Worm (Caenorhabditis elegans) whole organism, L4 larva: ENCODE data around the gene F59B10.4.
A peak's percentile ranks its signal among the peaks of the same experiment; 100 is the strongest.

Experiments used
- D1046.2 ChIP-seq: fragments of 200-800 bp; sonication (Bioruptor generic); IDR thresholded peaks from 2 replicates; pipeline ENCODE4 v1.3.6; 2022; ENCODE audit warnings: missing genetic modification characterization, missing compliant biosample characterization
- F10B5.3 ChIP-seq: sonication (generic microtip); optimal IDR thresholded peaks from 2 replicates; lab custom pipeline; 2016; ENCODE audit warnings: mild to moderate bottlenecking, missing genetic modification characterization, missing compliant biosample characterization
- F37D6.2 ChIP-seq: sonication (generic microtip); optimal IDR thresholded peaks from 2 replicates; lab custom pipeline; 2016; ENCODE audit warnings: mild to moderate bottlenecking, missing genetic modification characterization, missing compliant biosample characterization
- F44E2.7 ChIP-seq: fragments of 200-800 bp; sonication (Bioruptor generic); IDR thresholded peaks from 2 replicates; pipeline ENCODE4 v2.1.2; 2022; ENCODE audit warnings: missing genetic modification characterization, missing compliant biosample characterization
- R02D3.7 ChIP-seq: fragments of 150-350 bp; sonication (generic microtip); optimal IDR thresholded peaks from 3 replicates; lab custom pipeline; 2014; ENCODE audit warnings: missing biosample characterization, missing genetic modification characterization
- T26A8.4 ChIP-seq: fragments of 200-800 bp; sonication (Bioruptor generic); IDR thresholded peaks from 2 replicates; pipeline ENCODE4 v1.3.6; 2022; ENCODE audit warnings: missing genetic modification characterization, missing compliant biosample characterization
- Y105C5A.15 ChIP-seq: fragments of 200-800 bp; sonication (Bioruptor generic); IDR thresholded peaks from 2 replicates; pipeline ENCODE4 v1.3.6; 2022; ENCODE audit warnings: missing genetic modification characterization, missing compliant biosample characterization
- Y48G9A.11 ChIP-seq: fragments of 200-800 bp; sonication (Bioruptor generic); IDR thresholded peaks from 2 replicates; pipeline ENCODE4 v1.3.6; 2022; ENCODE audit warnings: missing genetic modification reagents, missing genetic modification characterization, missing compliant biosample characterization
- Y5F2A.4 ChIP-seq: fragments of 200-800 bp; sonication (Bioruptor generic); optimal IDR thresholded peaks from 2 replicates; lab custom pipeline; 2018; ENCODE audit warnings: mild to moderate bottlenecking, missing genetic modification characterization, missing compliant biosample characterization
- ZK546.5 ChIP-seq, 2 experiments: sonication (generic microtip); optimal IDR thresholded peaks; 2 replicates each; lab custom pipeline; 2017; ENCODE audit warnings: missing biosample characterization in 2 of 2, missing genetic modification characterization in 2 of 2
- aha-1 ChIP-seq: fragments of 150-350 bp; peaks from one replicate; lab custom pipeline; 2014; ENCODE audit warnings: missing biosample characterization, missing genetic modification characterization
- aly-2 ChIP-seq: sonication (generic microtip); optimal IDR thresholded peaks from 2 replicates; lab custom pipeline; 2018; ENCODE audit warnings: missing biosample characterization, missing genetic modification characterization
- ama-1 ChIP-seq: fragments of 150-350 bp; optimal IDR thresholded peaks from 2 replicates; lab custom pipeline; 2014; ENCODE audit warnings: inconsistent platforms, mixed read lengths
- arid-1 ChIP-seq: fragments of 200-800 bp; sonication (Bioruptor generic); conservative IDR thresholded peaks from 2 replicates; pipeline ENCODE4 v1.3.6; 2022; ENCODE audit warnings: missing genetic modification reagents, missing genetic modification characterization, missing compliant biosample characterization
- attf-4 ChIP-seq: sonication (generic microtip); optimal IDR thresholded peaks from 3 replicates; lab custom pipeline; 2017; ENCODE audit warnings: missing biosample characterization, missing genetic modification characterization
- ceh-20 ChIP-seq: fragments of 200-800 bp; sonication (Bioruptor generic); IDR thresholded peaks from 2 replicates; pipeline ENCODE4 v1.3.6; 2022; ENCODE audit warnings: missing genetic modification reagents, missing genetic modification characterization, missing compliant biosample characterization
- ceh-28 ChIP-seq: fragments of 150-350 bp; optimal IDR thresholded peaks from 2 replicates; lab custom pipeline; 2014; ENCODE audit warnings: missing biosample characterization, missing genetic modification reagents, missing genetic modification characterization
- ces-1 ChIP-seq: fragments of 150-350 bp; sonication (generic microtip); optimal IDR thresholded peaks from 4 replicates; lab custom pipeline; 2014; ENCODE audit warnings: missing biosample characterization, missing genetic modification reagents, missing genetic modification characterization
- ctbp-1 ChIP-seq: fragments of 200-800 bp; sonication (Bioruptor generic); IDR thresholded peaks from 2 replicates; pipeline ENCODE4 v1.3.6; 2022; ENCODE audit warnings: missing genetic modification reagents, missing genetic modification characterization, missing compliant biosample characterization
- daf-12 ChIP-seq: fragments of 150-350 bp; optimal IDR thresholded peaks from 2 replicates; lab custom pipeline; 2014; ENCODE audit warnings: missing biosample characterization, missing genetic modification reagents, missing genetic modification characterization
- daf-16 ChIP-seq, 3 experiments: sonication (generic microtip); optimal IDR thresholded peaks; 2 replicates each; lab custom pipeline; 2016 to 2017; ENCODE audit warnings: missing genetic modification characterization in 3 of 3, missing genetic modification reagents in 3 of 3, mild to moderate bottlenecking in 2 of 3, missing compliant biosample characterization in 2 of 3, missing biosample characterization in 1 of 3, moderate library complexity in 1 of 3
- daf-8 ChIP-seq: fragments of 200-800 bp; sonication (Bioruptor generic); IDR thresholded peaks from 2 replicates; pipeline ENCODE4 v1.3.6; 2022; ENCODE audit warnings: missing genetic modification characterization, missing compliant biosample characterization
- dmd-8 ChIP-seq: fragments of 200-800 bp; sonication (Bioruptor generic); IDR thresholded peaks from 2 replicates; pipeline ENCODE4 v1.3.6; 2022; ENCODE audit warnings: missing genetic modification characterization, missing compliant biosample characterization
- dpl-1 ChIP-seq: fragments of 150-350 bp; optimal IDR thresholded peaks from 2 replicates; lab custom pipeline; 2014; ENCODE audit warnings: missing biosample characterization, missing genetic modification reagents, missing genetic modification characterization
- fkh-10 ChIP-seq: fragments of 150-350 bp; optimal IDR thresholded peaks from 2 replicates; lab custom pipeline; 2014; ENCODE audit warnings: missing biosample characterization, missing genetic modification reagents, missing genetic modification characterization
- hif-1 ChIP-seq, 2 experiments: sonication (generic microtip); optimal IDR thresholded peaks; 2 replicates each; lab custom pipeline; 2016 to 2017; ENCODE audit warnings: missing compliant biosample characterization in 2 of 2, missing genetic modification characterization in 2 of 2, missing genetic modification reagents in 2 of 2, missing genotype in 2 of 2, mild to moderate bottlenecking in 1 of 2
- hlh-11 ChIP-seq: fragments of 200-800 bp; sonication (Bioruptor generic); optimal IDR thresholded peaks from 2 replicates; lab custom pipeline; 2018; ENCODE audit warnings: mild to moderate bottlenecking, missing genetic modification characterization, missing compliant biosample characterization
- hmg-1.1 ChIP-seq: fragments of 200-800 bp; sonication (Bioruptor generic); IDR thresholded peaks from 2 replicates; pipeline ENCODE4 v1.3.6; 2022; ENCODE audit warnings: missing genetic modification reagents, missing genetic modification characterization, missing compliant biosample characterization
- lim-7 ChIP-seq: fragments of 200-800 bp; sonication (Bioruptor generic); IDR thresholded peaks from 2 replicates; pipeline ENCODE4 v1.3.6; 2022; ENCODE audit warnings: missing genetic modification characterization, missing compliant biosample characterization
- lin-29 ChIP-seq: fragments of 200-800 bp; sonication (Bioruptor generic); IDR thresholded peaks from 2 replicates; pipeline ENCODE4 v1.3.6; 2022; ENCODE audit warnings: missing genetic modification reagents, missing genetic modification characterization, missing compliant biosample characterization
- lin-38 ChIP-seq: fragments of 200-800 bp; sonication (Bioruptor generic); IDR thresholded peaks from 2 replicates; pipeline ENCODE4 v1.3.6; 2022; ENCODE audit warnings: missing genetic modification reagents, missing genetic modification characterization, missing compliant biosample characterization
- lir-3 ChIP-seq: sonication (generic microtip); optimal IDR thresholded peaks from 2 replicates; lab custom pipeline; 2016; ENCODE audit warnings: mild to moderate bottlenecking, missing genetic modification characterization, missing compliant biosample characterization
- madf-5 ChIP-seq, 2 experiments: fragments of 200-800 bp; sonication (Bioruptor generic); IDR thresholded peaks; 2 replicates each; pipeline ENCODE4 v1.3.6; 2022; ENCODE audit warnings: missing compliant biosample characterization in 2 of 2, missing genetic modification characterization in 2 of 2
- madf-9 ChIP-seq: fragments of 200-800 bp; sonication (Bioruptor generic); conservative IDR thresholded peaks from 2 replicates; pipeline ENCODE4 v1.3.6; 2022; ENCODE audit warnings: missing genetic modification reagents, missing genetic modification characterization, missing compliant biosample characterization
- mdl-1 ChIP-seq, 2 experiments: fragments of 150-350 bp in 1 of 2; sonication (generic microtip) in 1 of 2; optimal IDR thresholded peaks; 2 replicates each; lab custom pipeline; 2014 to 2017; ENCODE audit warnings: missing biosample characterization in 2 of 2, missing genetic modification characterization in 2 of 2
- mep-1 ChIP-seq: fragments of 150-350 bp; sonication (generic microtip); optimal IDR thresholded peaks from 3 replicates; lab custom pipeline; 2014; ENCODE audit warnings: missing biosample characterization, missing genetic modification characterization
- nhr-25 ChIP-seq: sonication (generic microtip); optimal IDR thresholded peaks from 2 replicates; lab custom pipeline; 2017; ENCODE audit warnings: missing genetic modification characterization, mild to moderate bottlenecking, missing compliant biosample characterization, antibody characterized with exemption, moderate library complexity, borderline replicate concordance; ENCODE audit not compliant: insufficient read depth
- saeg-2 ChIP-seq: fragments of 200-800 bp; sonication (Bioruptor generic); IDR thresholded peaks from 2 replicates; pipeline ENCODE4 v1.3.6; 2022; ENCODE audit warnings: missing genetic modification reagents, missing genetic modification characterization, missing compliant biosample characterization
- skn-1 ChIP-seq: fragments of 150-350 bp; optimal IDR thresholded peaks from 2 replicates; lab custom pipeline; 2014; ENCODE audit warnings: missing biosample characterization, missing genetic modification characterization
- tag-97 ChIP-seq: fragments of 200-800 bp; sonication (Bioruptor generic); IDR thresholded peaks from 2 replicates; pipeline ENCODE4 v1.3.6; 2022; ENCODE audit warnings: missing genetic modification characterization, missing compliant biosample characterization
- tra-1 ChIP-seq: fragments of 200-800 bp; sonication (Bioruptor generic); IDR thresholded peaks from 2 replicates; pipeline ENCODE4 v1.3.6; 2022; ENCODE audit warnings: missing genetic modification reagents, missing genetic modification characterization, missing compliant biosample characterization
- unc-62 ChIP-seq, 3 experiments: fragments of 150-350 bp in 1 of 3; sonication (generic microtip); optimal IDR thresholded peaks in 2 of 3; peaks in 1 of 3; 1 replicate in 1 of 3; 2 replicates in 2 of 3; lab custom pipeline; 2014 to 2017; ENCODE audit warnings: missing biosample characterization in 3 of 3, missing genetic modification characterization in 3 of 3, missing genetic modification reagents in 3 of 3, missing genotype in 1 of 3
- zfp-3 ChIP-seq: fragments of 200-800 bp; sonication (Bioruptor generic); conservative IDR thresholded peaks from 2 replicates; pipeline ENCODE4 v1.3.6; 2022; ENCODE audit warnings: missing genetic modification reagents, missing genetic modification characterization, missing compliant biosample characterization
- zip-11 ChIP-seq: fragments of 200-800 bp; sonication (Bioruptor generic); IDR thresholded peaks from 2 replicates; pipeline ENCODE4 v1.3.6; 2022; ENCODE audit warnings: missing genetic modification characterization, missing compliant biosample characterization

The F59B10.4 gene

ce11 chrII:10551985-10552736 is 33.2 kb upstream of the F59B10.4 start (continued):
- TF ChIP-seq Y48G9A.11 (GFP tag; lab: Robert Waterston, UW) (no peak), tra-1 (peak; percentile 82), aly-2 (tag; lab: Kevin White, UChicago) (no peak), ceh-28 (tag; lab: Kevin White, UChicago) (peak; percentile 14), hlh-11 (tag; lab: Kevin White, UChicago) (peak; percentile 96), lin-29 (GFP tag; lab: Robert Waterston, UW) (peak; percentile 70; the same call in 1 of the 2 replicates), tag-97 (no peak), fkh-10 (GFP tag; lab: Kevin White, UChicago) (peak; percentile 91), lim-7 (GFP tag; lab: Robert Waterston, UW) (0 out of 2 replicates have a peak, but pooled peaks have one; percentile 18), daf-16 (GFP tag; optimal IDR thresholded peaks at IDR 0.05; lab: Kevin White, UChicago) (peak in 1 of 2 experiments; percentile 79), daf-16 (tag; optimal IDR thresholded peaks at IDR 0.05; lab: Kevin White, UChicago) (peak; percentile 86), F37D6.2 (tag; lab: Kevin White, UChicago) (peak; percentile 70), aha-1 (tag; lab: Kevin White, UChicago) (peak; percentile 99), lin-38 (GFP tag; lab: Robert Waterston, UW) (peak; percentile 63), nhr-25 (tag; lab: Kevin White, UChicago) (peak; percentile 81), R02D3.7 (tag; lab: Kevin White, UChicago) (no peak), ctbp-1 (peak; percentile 80), dpl-1 (GFP tag; lab: Kevin White, UChicago) (peak; percentile 64), skn-1 (tag; lab: Kevin White, UChicago) (no peak), D1046.2 (no peak), hmg-1.1 (GFP tag; lab: Robert Waterston, UW) (peak; percentile 80), zip-11 (GFP tag; lab: Robert Waterston, UW) (no peak), F44E2.7 (GFP tag; lab: Robert Waterston, UW) (no peak), madf-9 (GFP tag; lab: Robert Waterston, UW) (peak; percentile 39), attf-4 (tag; lab: Kevin White, UChicago) (no peak), ces-1 (GFP tag; lab: Kevin White, UChicago) (peak; percentile 63), Y105C5A.15 (GFP tag; lab: Robert Waterston, UW) (0 out of 2 replicates have a peak, but pooled peaks have one; percentile 24), saeg-2 (GFP tag; lab: Robert Waterston, UW) (peak; percentile 89)

- TF ChIP-seq dmd-8 (GFP tag; lab: Robert Waterston, UW) (no peak), ceh-28 (tag; lab: Kevin White, UChicago) (no peak), D1046.2 (no peak), aha-1 (tag; lab: Kevin White, UChicago) (peak; percentile 92), R02D3.7 (tag; lab: Kevin White, UChicago) (no peak), arid-1 (GFP tag; lab: Robert Waterston, UW) (no peak), mdl-1 (tag; optimal IDR thresholded peaks at IDR 0.05; lab: Kevin White, UChicago) (peak in 1 of 2 experiments; percentile 15), daf-12 (tag; lab: Kevin White, UChicago) (no peak), unc-62 (GFP tag; optimal IDR thresholded peaks at IDR 0.05 in 1 of 2; lab: Kevin White, UChicago) (peak in 1 of 2 experiments; percentile 91), unc-62 (tag; optimal IDR thresholded peaks at IDR 0.05; lab: Kevin White, UChicago) (no peak), tra-1 (no peak), mep-1 (tag; lab: Kevin White, UChicago) (peak; percentile 31), Y5F2A.4 (GFP tag; lab: Kevin White, UChicago) (no peak), madf-9 (GFP tag; lab: Robert Waterston, UW) (0 out of 2 replicates have a peak, but pooled peaks have one; percentile 16), zfp-3 (GFP tag; lab: Robert Waterston, UW) (no peak), madf-5 (GFP tag; IDR thresholded peaks at IDR 0.05; lab: Robert Waterston, UW) (0 out of 4 replicates have a peak, but pooled peaks of 1 of the 2 experiments have one; percentile 7), T26A8.4 (GFP tag; lab: Robert Waterston, UW) (no peak), lir-3 (tag; lab: Kevin White, UChicago) (no peak), hmg-1.1 (GFP tag; lab: Robert Waterston, UW) (no peak), aly-2 (tag; lab: Kevin White, UChicago) (no peak), daf-8 (GFP tag; lab: Robert Waterston, UW) (no peak), ceh-20 (no peak), zip-11 (GFP tag; lab: Robert Waterston, UW) (no peak), ama-1 (lab: Kevin White, UChicago) (peak; percentile 79), F10B5.3 (tag; lab: Kevin White, UChicago) (no peak), hlh-11 (tag; lab: Kevin White, UChicago) (no peak), hif-1 (tag; optimal IDR thresholded peaks at IDR 0.05; lab: Kevin White, UChicago) (no peak), ZK546.5 (tag; optimal IDR thresholded peaks at IDR 0.05; lab: Kevin White, UChicago) (no peak)
Observed at ce11 chrII:10550872-10551647, 32.1 kb upstream of the F59B10.4 start.
